Worm (Caenorhabditis elegans) whole organism, early embryonic: Measurements from ENCODE around the gene C13A10.1.

Source experiments
- B0310.2 ChIP-seq: sonication (generic microtip); optimal IDR thresholded peaks from 2 replicates; lab custom pipeline; 2016; ENCODE audit warnings: mild to moderate bottlenecking, missing genetic modification characterization, missing compliant biosample characterization
- ama-1 ChIP-seq: fragments of 150-350 bp; optimal IDR thresholded peaks from 2 replicates; lab custom pipeline; 2014
- ceh-13 ChIP-seq: fragments of 200-800 bp; sonication (Bioruptor generic); optimal IDR thresholded peaks from 2 replicates; lab custom pipeline; 2018; ENCODE audit warnings: mild to moderate bottlenecking, missing genetic modification characterization, missing compliant biosample characterization
- ceh-36 ChIP-seq: sonication (generic microtip); optimal IDR thresholded peaks from 2 replicates; lab custom pipeline; 2016; ENCODE audit warnings: missing genetic modification characterization, inconsistent platforms, missing compliant biosample characterization
- flt-1 ChIP-seq: fragments of 200-800 bp; sonication (Bioruptor generic); IDR thresholded peaks from 2 replicates; pipeline ENCODE4 v1.3.6; 2022; ENCODE audit warnings: missing genetic modification characterization, missing compliant biosample characterization
- hmbx-1 ChIP-seq: sonication (generic microtip); optimal IDR thresholded peaks from 2 replicates; lab custom pipeline; 2016; ENCODE audit warnings: mild to moderate bottlenecking, missing genetic modification characterization, missing compliant biosample characterization
- hmg-4 ChIP-seq: fragments of 200-800 bp; sonication (Bioruptor generic); optimal IDR thresholded peaks from 2 replicates; lab custom pipeline; 2018; ENCODE audit warnings: mild to moderate bottlenecking, missing genetic modification characterization, missing compliant biosample characterization
- pes-1 ChIP-seq: fragments of 200-800 bp; sonication (Bioruptor generic); IDR thresholded peaks from 2 replicates; pipeline ENCODE4 v1.3.6; 2022; ENCODE audit warnings: missing genetic modification reagents, missing genetic modification characterization, missing compliant biosample characterization
- scrt-1 ChIP-seq: fragments of 200-800 bp; sonication (Bioruptor generic); IDR thresholded peaks from 2 replicates; pipeline ENCODE4 v1.3.6; 2022; ENCODE audit warnings: missing genetic modification characterization, missing compliant biosample characterization
- sea-1 ChIP-seq: fragments of 200-800 bp; sonication (Bioruptor generic); conservative IDR thresholded peaks from 2 replicates; pipeline ENCODE4 v1.3.6; 2022; ENCODE audit warnings: missing genetic modification characterization, missing compliant biosample characterization
- tbx-11 ChIP-seq: fragments of 200-800 bp; sonication (Bioruptor generic); IDR thresholded peaks from 2 replicates; pipeline ENCODE4 v1.3.6; 2022; ENCODE audit warnings: missing genetic modification characterization, missing compliant biosample characterization
- tbx-37 ChIP-seq: fragments of 200-800 bp; sonication (Bioruptor generic); conservative IDR thresholded peaks from 2 replicates; pipeline ENCODE4 v1.3.6; 2022; ENCODE audit warnings: missing genetic modification reagents, missing genetic modification characterization, missing compliant biosample characterization
- tra-4 ChIP-seq: sonication (generic microtip); optimal IDR thresholded peaks from 2 replicates; lab custom pipeline; 2017; ENCODE audit warnings: missing genetic modification characterization, missing compliant biosample characterization

DNA sequence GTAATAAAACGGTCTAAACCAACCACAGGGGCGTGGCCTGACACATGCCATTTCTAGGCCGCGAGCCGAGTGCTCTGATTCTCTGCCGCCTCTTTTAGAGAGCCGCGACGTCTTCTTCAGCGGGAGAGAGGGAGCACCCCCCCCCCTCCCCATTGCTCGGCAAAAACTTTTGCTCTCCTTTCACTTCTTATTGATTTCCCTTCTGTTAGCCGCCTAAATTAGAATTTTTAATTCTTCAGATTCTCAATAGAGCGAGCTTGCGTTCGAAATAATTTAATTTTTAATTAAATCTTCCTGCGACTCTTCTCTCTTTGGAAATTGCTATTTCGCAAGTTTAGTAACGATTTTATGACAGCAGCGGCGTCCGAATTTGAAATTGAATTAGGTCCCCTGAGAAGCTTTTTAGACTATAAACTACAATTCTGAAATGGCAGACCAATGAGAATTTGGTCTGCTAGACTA, 32.2 kb downstream of the C13A10.1 start:
- TF ChIP-seq pes-1 (GFP tag; lab: Robert Waterston, UW) (no peak), ama-1 (lab: Kevin White, UChicago) (no peak), ceh-36 (tag; lab: Kevin White, UChicago) (no peak), tra-4 (tag; lab: Kevin White, UChicago) (no peak), tbx-37 (no peak), hmg-4 (GFP tag; lab: Kevin White, UChicago) (no peak), ceh-13 (GFP tag; lab: Kevin White, UChicago) (no peak), B0310.2 (no peak), sea-1 (no peak), scrt-1 (no peak), hmbx-1 (tag; lab: Kevin White, UChicago) (no peak), flt-1 (GFP tag; lab: Robert Waterston, UW) (no peak), tbx-11 (GFP tag; lab: Robert Waterston, UW) (no peak)
